Fruit fly (Drosophila melanogaster): Measurements from ENCODE around the gene nau.

Gene nau

dm6 chr3R:23729632-23730471 lies 11.7 kb upstream of the nau start (continued):
- TF ChIP-seq esn (GFP tag; optimal IDR thresholded peaks at IDR 0.05) (peak; percentile 14), Eip78C (GFP tag) (peak; percentile 84), achi (GFP tag; optimal IDR thresholded peaks at IDR 0.05) (no peak), svp (GFP tag) (peak; percentile 88), CG4318 (GFP tag; optimal IDR thresholded peaks at IDR 0.05) (no peak), CG11902 (GFP tag; optimal IDR thresholded peaks at IDR 0.05) (no peak), Eip75B (GFP tag; optimal IDR thresholded peaks at IDR 0.05) (peak; percentile 59), Hr38 (GFP tag; optimal IDR thresholded peaks at IDR 0.05) (no peak), dac (GFP tag; optimal IDR thresholded peaks at IDR 0.05) (no peak), vri (GFP tag; optimal IDR thresholded peaks at IDR 0.05) (peak; percentile 59), cyc (GFP tag; optimal IDR thresholded peaks at IDR 0.05) (no peak), Lpt (GFP tag; optimal IDR thresholded peaks at IDR 0.05) (peak; percentile 26), fkh (GFP tag; optimal IDR thresholded peaks at IDR 0.05) (peak; percentile 16), OdsH (GFP tag; optimal IDR thresholded peaks at IDR 0.05) (no peak), Hr4 (GFP tag; optimal IDR thresholded peaks at IDR 0.05) (no peak), fd85E (GFP tag; optimal IDR thresholded peaks at IDR 0.05) (no peak), CG6276 (GFP tag; optimal IDR thresholded peaks at IDR 0.05) (peak; percentile 32), Sox102F (GFP tag; optimal IDR thresholded peaks at IDR 0.05) (peak; percentile 36), CG34406 (GFP tag; optimal IDR thresholded peaks at IDR 0.05) (no peak), CG8319 (GFP tag; optimal IDR thresholded peaks at IDR 0.05) (no peak), Sox15 (GFP tag; optimal IDR thresholded peaks at IDR 0.05) (no peak), CG6808 (GFP tag; optimal IDR thresholded peaks at IDR 0.05) (peak; percentile 63), Hr39 (GFP tag; optimal IDR thresholded peaks at IDR 0.05) (no peak), CG6792 (GFP tag; optimal IDR thresholded peaks at IDR 0.05) (no peak), eg (GFP tag; IDR thresholded peaks at IDR 0.05) (no peak; the same call in 2 of the 3 replicates), Blimp-1 (GFP tag; optimal IDR thresholded peaks at IDR 0.05) (peak; percentile 72), CG1621 (tag; optimal IDR thresholded peaks at IDR 0.05) (peak; percentile 91), Ets21C (GFP tag; optimal IDR thresholded peaks at IDR 0.05) (no peak), CG3032 (tag; optimal IDR thresholded peaks at IDR 0.05) (no peak), CG7368 (GFP tag; optimal IDR thresholded peaks at IDR 0.05) (no peak), ss (GFP tag; optimal IDR thresholded peaks at IDR 0.05) (peak; percentile 59 to 67), CG8632 (GFP tag; optimal IDR thresholded peaks at IDR 0.05) (no peak), salr (GFP tag; optimal IDR thresholded peaks at IDR 0.05) (no peak), net (GFP tag; optimal IDR thresholded peaks at IDR 0.05) (peak; percentile 38), spab (GFP tag; optimal IDR thresholded peaks at IDR 0.05) (peak; percentile 15), CG11762 (GFP tag; optimal IDR thresholded peaks at IDR 0.05; ENCODE audit: insufficient read depth) (no peak), CG31627 (GFP tag; optimal IDR thresholded peaks at IDR 0.05) (no peak)

dm6 chr3R:23729066-23729465 lies 10.9 kb upstream of the nau start:
- 0 out of 3 replicates have a peak, but pooled peaks have one; percentile 9 for TF ChIP-seq eg (GFP tag; IDR thresholded peaks at IDR 0.05)
- TF ChIP-seq fkh (GFP tag; optimal IDR thresholded peaks at IDR 0.05) = peak; percentile 93
- no peak for TF ChIP-seq CG31627 (GFP tag; optimal IDR thresholded peaks at IDR 0.05)
- no peak for TF ChIP-seq CG4318 (GFP tag; optimal IDR thresholded peaks at IDR 0.05)
- TF ChIP-seq Met (GFP tag; optimal IDR thresholded peaks at IDR 0.05) = no peak

DNA sequence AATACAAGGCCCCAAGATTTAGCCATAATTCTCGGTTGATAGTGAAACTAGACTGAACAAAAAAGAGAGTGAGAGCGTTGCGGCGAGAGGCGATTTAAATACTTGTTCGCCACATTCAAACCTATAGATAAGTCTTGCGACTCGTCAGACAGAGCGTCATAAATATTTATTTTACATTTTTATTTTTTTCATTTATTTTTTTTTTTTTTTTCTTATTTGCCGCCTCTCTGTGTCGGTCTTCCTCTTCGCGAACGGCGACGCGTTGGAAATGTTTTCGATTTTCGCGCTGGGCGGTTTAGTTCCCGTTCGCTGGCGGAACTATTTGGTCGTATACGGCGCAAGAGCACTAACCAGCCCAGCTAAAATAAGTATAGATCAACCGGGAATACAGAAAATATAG lies 9.9 kb upstream of the nau start:
- TF ChIP-seq svp (GFP tag) (peak; percentile 74), CG7368 (GFP tag; optimal IDR thresholded peaks at IDR 0.05) (no peak), pdm3 (GFP tag; optimal IDR thresholded peaks at IDR 0.05) (no peak), lz (GFP tag; optimal IDR thresholded peaks at IDR 0.05) (no peak), Sox14 (GFP tag; optimal IDR thresholded peaks at IDR 0.05) (no peak), CG11294 (GFP tag; IDR thresholded peaks at IDR 0.05) (no peak), Ets96B (tag; optimal IDR thresholded peaks at IDR 0.05) (peak; percentile 16), Sox15 (GFP tag; optimal IDR thresholded peaks at IDR 0.05) (no peak), Hr38 (GFP tag; optimal IDR thresholded peaks at IDR 0.05) (no peak), CG10631 (GFP tag; optimal IDR thresholded peaks at IDR 0.05) (no peak), CG11762 (GFP tag; optimal IDR thresholded peaks at IDR 0.05; ENCODE audit: insufficient read depth) (no peak), Eip78C (GFP tag) (peak; percentile 71), Eip93F (GFP tag; optimal IDR thresholded peaks at IDR 0.05) (peak; percentile 1), CG10669 (GFP tag; optimal IDR thresholded peaks at IDR 0.05) (peak; percentile 44), Hr4 (GFP tag; optimal IDR thresholded peaks at IDR 0.05) (no peak), CG6792 (GFP tag; optimal IDR thresholded peaks at IDR 0.05) (no peak), CG1621 (tag; optimal IDR thresholded peaks at IDR 0.05) (peak; percentile 8), CG6163 (GFP tag; IDR thresholded peaks at IDR 0.05) (peak; percentile 81), ss (GFP tag; optimal IDR thresholded peaks at IDR 0.05) (peak; percentile 60 to 77)
